Fruit fly (Drosophila melanogaster): ENCODE measurements around the gene Med.

Med gene

DNA sequence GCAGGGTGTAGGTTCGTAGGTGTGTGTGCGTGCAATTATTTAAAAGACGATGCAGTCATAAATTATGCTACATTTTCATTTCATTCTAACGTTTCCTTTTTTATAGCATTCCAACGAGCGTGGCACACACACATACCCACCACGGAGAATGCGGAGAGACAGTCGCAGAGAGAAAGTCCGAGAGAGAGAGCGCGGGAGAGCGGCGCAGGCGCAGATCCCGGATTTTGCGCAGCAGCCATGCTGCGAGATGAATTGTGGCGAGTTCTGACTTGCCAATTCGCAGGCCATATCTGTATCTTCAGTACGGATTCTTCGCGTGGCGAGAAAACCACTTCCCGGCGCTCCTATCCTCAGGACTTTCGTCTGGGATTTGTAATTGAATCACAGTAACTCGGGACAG is 11.0 kb downstream of the Med start, which contains the start of gene kek6:
Gene kek6, plus strand, starts transcription at position 323 of the 400 bp plus-strand sequence.
- TF ChIP-seq CTCF (optimal IDR thresholded peaks at IDR 0.05) (no peak), CG8478 (optimal IDR thresholded peaks at IDR 0.05) (no peak)

DNA sequence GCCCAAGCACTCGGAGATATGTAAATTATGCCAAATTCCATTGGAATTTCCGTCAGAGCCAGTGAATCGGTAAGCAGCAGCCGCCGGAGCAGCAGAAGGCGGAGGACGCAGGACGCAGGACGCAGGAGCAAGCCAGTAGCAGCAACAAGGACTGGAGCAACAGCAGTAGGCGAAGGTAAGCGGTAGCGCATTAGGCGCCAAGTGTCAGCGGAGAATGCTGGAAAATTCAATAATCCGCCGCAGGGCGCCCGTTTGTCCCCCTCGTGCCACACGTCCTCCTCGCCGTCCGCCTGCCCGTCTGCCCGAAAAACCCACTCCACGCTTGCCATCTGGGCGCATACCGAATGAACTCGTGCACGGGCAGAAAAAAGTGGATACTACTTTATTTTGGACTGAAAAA is 11.8 kb downstream of the Med start:
- TF ChIP-seq CG8478 (optimal IDR thresholded peaks at IDR 0.05) (no peak), CTCF (optimal IDR thresholded peaks at IDR 0.05) (no peak)

DNA sequence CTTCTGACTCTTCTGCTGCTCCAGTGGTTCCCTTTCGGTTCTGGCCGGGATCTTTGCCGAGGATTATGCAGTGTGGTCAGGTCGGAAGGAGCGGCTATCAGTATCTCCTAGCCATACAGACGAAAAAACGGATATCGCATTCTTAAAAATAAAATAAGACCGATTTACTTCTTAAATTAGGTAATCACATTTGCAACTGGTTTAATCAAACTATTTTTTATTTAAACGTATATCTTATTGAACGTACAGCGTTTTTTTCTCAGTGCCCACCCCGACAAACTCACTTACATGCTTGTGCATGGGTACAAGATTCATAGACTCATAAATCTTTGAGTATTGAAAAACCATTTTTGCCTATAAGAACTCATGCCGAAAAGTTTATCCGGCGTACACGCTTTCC is 15.4 kb downstream of the Med start:
- TF ChIP-seq CTCF (optimal IDR thresholded peaks at IDR 0.05) (no peak), CG8478 (optimal IDR thresholded peaks at IDR 0.05) (no peak)

DNA sequence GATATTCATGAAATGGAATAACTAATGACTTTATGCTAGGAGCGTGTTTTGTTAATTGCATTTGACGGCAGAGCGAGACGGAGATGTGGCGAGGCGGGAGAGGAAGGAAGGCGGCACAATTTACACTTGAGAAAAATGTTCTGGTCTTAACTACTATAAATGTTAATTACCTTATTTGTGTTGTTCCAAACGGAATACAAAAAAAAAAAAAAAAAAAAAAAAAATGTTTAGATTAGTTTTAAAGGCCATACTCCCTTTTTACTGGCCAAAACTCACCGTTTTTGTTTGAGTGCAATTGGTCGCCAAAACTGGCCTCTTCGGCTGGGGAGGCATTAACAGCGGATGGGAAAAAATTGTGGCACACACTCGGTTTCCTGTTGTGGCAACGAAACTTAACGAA is 16.3 kb downstream of the Med start:
- no peak for TF ChIP-seq CG8478 (optimal IDR thresholded peaks at IDR 0.05)
- no peak for TF ChIP-seq CTCF (optimal IDR thresholded peaks at IDR 0.05)

DNA sequence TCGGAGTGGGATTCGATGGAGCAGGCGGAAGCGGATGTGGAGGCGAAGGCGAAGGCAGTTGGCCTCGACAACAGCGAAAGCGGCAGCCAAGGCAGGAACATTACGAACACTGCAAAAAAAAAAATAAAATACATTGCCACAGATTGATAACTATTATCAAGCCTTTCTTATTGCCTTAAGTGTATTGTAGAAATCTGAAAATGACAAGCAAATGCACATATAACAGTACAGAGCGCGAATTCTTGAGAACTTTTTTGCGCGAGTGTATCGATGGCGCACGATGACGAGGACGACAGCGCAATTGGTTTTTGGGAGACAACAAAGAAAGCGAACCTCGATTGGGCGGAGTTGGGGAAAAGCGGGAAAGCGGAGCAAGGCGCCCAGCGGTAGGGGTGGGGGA is 19.5 kb downstream of the Med start:
- TF ChIP-seq CG8478 (optimal IDR thresholded peaks at IDR 0.05) (no peak), CTCF (optimal IDR thresholded peaks at IDR 0.05) (no peak)

DNA sequence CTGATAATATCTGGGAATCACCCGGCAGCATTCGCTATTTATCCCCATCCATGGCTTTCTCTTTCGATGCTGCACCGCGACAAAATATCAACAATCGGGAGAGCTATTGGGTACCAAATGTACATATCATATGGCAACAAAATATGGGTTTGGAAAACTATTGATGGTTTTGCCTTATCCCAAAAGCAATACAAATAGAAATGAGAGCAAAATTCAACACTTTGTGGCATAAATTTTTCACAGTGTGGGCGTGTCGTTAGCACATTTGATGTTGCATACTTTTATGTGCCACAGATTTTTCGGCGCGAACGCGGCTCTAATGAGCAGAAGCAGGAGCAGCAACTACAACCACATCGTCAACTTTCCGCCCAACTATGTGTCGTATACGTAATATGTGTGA is 21.5 kb downstream of the Med start:
- no peak for TF ChIP-seq CG8478 (optimal IDR thresholded peaks at IDR 0.05)
- no peak for TF ChIP-seq CTCF (optimal IDR thresholded peaks at IDR 0.05)

DNA sequence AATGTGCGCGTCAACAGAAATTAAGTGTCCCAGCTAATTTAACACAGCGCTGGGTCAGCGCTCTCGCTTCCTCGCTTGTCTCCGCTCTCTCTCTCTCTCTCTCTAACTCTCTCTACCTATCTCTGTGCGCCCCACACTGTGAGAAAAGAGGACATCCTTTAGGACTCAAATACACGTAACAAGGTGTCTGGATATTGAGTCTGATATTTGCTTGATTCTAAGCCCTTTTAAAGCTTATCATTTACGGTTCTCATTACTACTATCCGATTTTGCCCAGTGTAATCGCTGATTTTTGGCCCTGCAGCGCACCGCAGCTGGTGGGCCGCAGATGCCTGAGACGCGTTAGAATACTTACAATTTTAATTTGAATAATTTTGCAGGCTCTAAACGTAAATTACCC is 25.7 kb downstream of the Med start:
- TF ChIP-seq CTCF (optimal IDR thresholded peaks at IDR 0.05) (no peak), CG8478 (optimal IDR thresholded peaks at IDR 0.05) (no peak)

DNA sequence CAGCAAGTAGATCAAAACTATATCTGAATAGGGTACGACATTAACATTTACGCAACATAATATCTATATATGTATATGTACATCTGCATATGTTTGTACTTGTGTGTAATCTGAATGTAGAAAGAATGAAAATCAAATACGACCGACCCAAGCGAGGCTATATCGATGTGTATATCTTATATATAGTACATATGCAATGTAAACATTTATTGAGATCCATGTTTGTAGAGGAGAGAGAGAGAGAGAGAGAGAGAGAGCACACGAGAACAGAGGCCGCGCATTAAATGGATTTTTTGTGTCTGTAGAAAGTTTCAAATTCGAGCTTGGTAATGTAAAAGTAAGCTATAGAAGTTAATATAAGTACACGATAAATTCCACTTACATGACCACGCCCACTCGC is 51.9 kb downstream of the Med start:
- TF ChIP-seq CTCF (optimal IDR thresholded peaks at IDR 0.05) = no peak
- no peak for TF ChIP-seq CG8478 (optimal IDR thresholded peaks at IDR 0.05)
